Worm (Caenorhabditis elegans) whole organism, late embryonic: ENCODE data around the gene txt-1.

Source experiments
- fax-1 ChIP-seq: sonication (generic microtip); optimal IDR thresholded peaks from 2 replicates; lab custom pipeline; 2016; ENCODE audit warnings: missing genotype, missing genetic modification characterization, missing compliant biosample characterization
- hlh-30 ChIP-seq: sonication (generic microtip); optimal IDR thresholded peaks from 2 replicates; lab custom pipeline; 2017; ENCODE audit warnings: antibody characterized with exemption, missing genetic modification characterization, missing compliant biosample characterization; ENCODE audit not compliant: insufficient read depth
- hlh-8 ChIP-seq: sonication (generic microtip); optimal IDR thresholded peaks from 2 replicates; lab custom pipeline; 2016; ENCODE audit warnings: missing genotype, missing genetic modification characterization, missing compliant biosample characterization

DNA sequence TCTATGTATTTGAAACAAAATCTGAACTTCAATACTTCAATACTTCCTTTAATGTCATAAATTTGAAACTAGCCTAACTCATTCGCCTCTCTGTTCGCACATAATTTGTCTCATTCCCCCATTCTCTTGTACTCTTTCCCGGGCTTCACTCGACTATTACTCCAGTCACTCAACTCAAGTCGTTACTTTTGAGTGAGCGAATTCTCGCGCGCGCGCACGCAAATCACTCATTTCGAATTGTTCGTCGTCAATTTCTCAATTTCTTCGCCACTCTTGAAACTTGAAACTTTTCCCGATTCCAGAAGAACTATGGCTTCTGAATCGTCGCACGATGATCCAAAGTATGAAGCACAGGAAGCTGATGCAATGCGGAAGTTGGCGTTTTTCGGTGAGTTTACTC lies 1.8 kb upstream of the txt-1 start, which contains the start of gene col-68:
- TF ChIP-seq hlh-30 (tag; lab: Kevin White, UChicago) (no peak), hlh-8 (tag; lab: Kevin White, UChicago) (no peak), fax-1 (tag; lab: Kevin White, UChicago) (no peak)
